Worm (Caenorhabditis elegans): ENCODE measurements around the gene lact-6.

The lact-6 gene

DNA sequence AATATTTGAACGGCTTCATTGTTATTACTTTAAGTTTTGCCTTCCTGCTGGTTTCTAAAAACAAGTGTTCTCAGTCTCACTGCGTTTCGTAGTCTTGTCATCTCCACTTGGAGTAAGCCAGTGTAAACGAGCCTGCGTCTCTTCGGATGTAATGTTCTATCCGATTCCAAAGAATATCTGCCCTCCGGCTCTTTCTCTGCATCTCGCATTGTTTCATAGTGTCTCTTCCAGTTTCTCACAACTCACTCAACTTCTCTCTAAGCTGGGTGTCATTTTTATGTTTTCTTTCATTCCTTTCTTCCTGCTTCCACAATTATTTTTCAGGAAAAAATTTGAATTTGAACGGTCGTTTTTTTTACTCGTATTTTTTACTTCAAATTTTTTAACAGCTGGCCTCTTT, 4.2 kb downstream of the lact-6 start:
- no peak for TF ChIP-seq gmeb-2 (tag; optimal IDR thresholded peaks at IDR 0.05)
- TF ChIP-seq dve-1 (tag; optimal IDR thresholded peaks at IDR 0.05), result no peak
- no peak for TF ChIP-seq hlh-8 (tag; optimal IDR thresholded peaks at IDR 0.05)
- TF ChIP-seq K09A11.1 (tag; optimal IDR thresholded peaks at IDR 0.05; ENCODE audit: insufficient read depth), result no peak
- TF ChIP-seq fax-1 (tag; optimal IDR thresholded peaks at IDR 0.05), result no peak
- TF ChIP-seq K02D7.2 (tag; optimal IDR thresholded peaks at IDR 0.05), result no peak
- no peak for TF ChIP-seq nfya-1 (tag; optimal IDR thresholded peaks at IDR 0.05)
- TF ChIP-seq fkh-6 (tag; optimal IDR thresholded peaks at IDR 0.05), result no peak
- TF ChIP-seq ceh-2 (tag; optimal IDR thresholded peaks at IDR 0.05), result no peak
- TF ChIP-seq C38D4.7 (GFP tag; optimal IDR thresholded peaks at IDR 0.05), result no peak
- TF ChIP-seq ceh-48 (tag; optimal IDR thresholded peaks at IDR 0.05), result no peak
- TF ChIP-seq ref-2 (tag; optimal IDR thresholded peaks at IDR 0.05), result no peak
- no peak for TF ChIP-seq nhr-11 (tag; optimal IDR thresholded peaks at IDR 0.05)
- TF ChIP-seq ceh-6 (GFP tag; optimal IDR thresholded peaks at IDR 0.05), result no peak
- no peak for TF ChIP-seq pat-9 (tag; optimal IDR thresholded peaks at IDR 0.05)

DNA sequence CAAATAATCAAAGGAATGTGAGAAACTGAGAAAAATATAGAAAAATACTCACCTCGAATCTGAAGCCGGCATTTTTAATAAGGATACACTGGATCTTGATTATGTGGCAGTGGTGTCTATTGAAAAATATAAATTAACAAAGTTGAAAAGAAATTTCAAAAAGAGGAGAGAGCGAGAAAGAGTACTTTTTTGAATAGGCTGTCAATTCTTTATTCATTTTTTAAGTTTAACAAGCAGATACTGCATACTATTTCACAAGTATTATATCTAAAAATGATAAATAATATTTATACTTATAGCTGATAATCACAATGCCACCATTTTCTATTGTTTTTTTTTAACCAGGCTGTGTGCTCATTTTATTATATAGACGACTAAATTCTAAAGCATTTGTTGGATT, 13.5 kb downstream of the lact-6 start, which contains the start of gene npr-26:
npr-26 (minus strand) TSS at position 101 of the 400 bp plus-strand sequence.
- TF ChIP-seq rnt-1 (tag; optimal IDR thresholded peaks at IDR 0.05), result no peak
- no peak for TF ChIP-seq ets-4 (tag; optimal IDR thresholded peaks at IDR 0.05)
- no peak for TF ChIP-seq elt-4 (tag; optimal IDR thresholded peaks at IDR 0.05)
- TF ChIP-seq C38D4.7 (GFP tag; optimal IDR thresholded peaks at IDR 0.05), result no peak

DNA sequence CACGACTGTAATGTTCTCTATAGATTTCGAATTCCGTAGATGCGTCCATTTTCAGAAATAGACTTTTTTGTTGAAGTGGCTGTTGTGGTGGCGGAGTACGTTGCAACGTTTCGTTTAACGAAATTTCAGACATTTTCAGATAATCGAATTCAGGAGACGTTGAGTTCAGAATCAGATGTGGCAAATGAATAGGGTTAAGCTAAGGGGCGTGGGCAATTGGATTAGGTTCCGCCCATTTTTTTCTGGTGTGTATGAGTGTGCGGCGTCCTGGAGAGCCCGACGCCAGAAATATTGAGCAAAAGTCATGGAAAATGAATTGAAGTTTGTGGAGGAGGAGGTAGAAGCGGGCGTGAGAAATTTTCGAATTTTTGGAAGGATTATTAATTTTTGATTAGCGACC, 17.8 kb downstream of the lact-6 start:
- TF ChIP-seq ref-2 (tag; optimal IDR thresholded peaks at IDR 0.05), result no peak
- TF ChIP-seq fkh-10 (GFP tag; optimal IDR thresholded peaks at IDR 0.05), result no peak
- TF ChIP-seq pros-1 (tag; optimal IDR thresholded peaks at IDR 0.05), result no peak
- TF ChIP-seq Y22D7AL.16 (tag; optimal IDR thresholded peaks at IDR 0.05), result no peak
- TF ChIP-seq fax-1 (tag; optimal IDR thresholded peaks at IDR 0.05), result no peak
- TF ChIP-seq K02D7.2 (tag; optimal IDR thresholded peaks at IDR 0.05), result no peak
- TF ChIP-seq pax-1 (tag; optimal IDR thresholded peaks at IDR 0.05), result no peak
- no peak for TF ChIP-seq elt-2 (tag; optimal IDR thresholded peaks at IDR 0.05)
- TF ChIP-seq eyg-1 (tag; optimal IDR thresholded peaks at IDR 0.05), result no peak
- TF ChIP-seq tbx-2 (tag; optimal IDR thresholded peaks at IDR 0.05), result no peak
- TF ChIP-seq syd-9 (tag; optimal IDR thresholded peaks at IDR 0.05), result no peak
- no peak for TF ChIP-seq pha-2 (tag; optimal IDR thresholded peaks at IDR 0.05)
- TF ChIP-seq ceh-45 (GFP tag; IDR thresholded peaks at IDR 0.05), result no peak

DNA sequence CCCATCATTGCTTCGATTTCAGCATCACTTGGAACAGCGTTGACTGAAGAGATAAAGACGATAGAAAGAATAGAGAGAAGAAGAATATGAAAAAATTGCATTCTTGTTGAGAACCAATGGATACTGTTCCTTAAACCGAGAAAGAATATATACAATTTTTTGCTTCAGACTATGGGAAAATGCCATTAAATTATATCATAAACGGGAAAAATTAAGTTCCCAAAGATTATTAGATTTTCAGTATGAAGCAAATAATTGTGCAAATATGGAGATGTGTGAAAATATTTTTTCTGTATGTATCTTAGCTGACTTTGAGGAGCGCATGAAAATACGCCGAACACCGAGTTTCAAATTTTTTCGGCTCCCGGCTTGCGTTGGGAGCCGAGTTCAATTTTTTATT, 23.7 kb downstream of the lact-6 start, which contains the start of gene T02D1.9:
T02D1.9 (minus strand) TSS at position 101 of the 400 bp plus-strand sequence.
- TF ChIP-seq ets-4 (tag; optimal IDR thresholded peaks at IDR 0.05) (no peak), pros-1 (tag; optimal IDR thresholded peaks at IDR 0.05) (no peak), ttx-3 (tag; optimal IDR thresholded peaks at IDR 0.05) (no peak), ahr-1 (tag; optimal IDR thresholded peaks at IDR 0.05) (no peak), fax-1 (tag; optimal IDR thresholded peaks at IDR 0.05) (no peak), ref-2 (tag; optimal IDR thresholded peaks at IDR 0.05) (no peak), F13H6.1 (tag; optimal IDR thresholded peaks at IDR 0.05) (no peak)

DNA sequence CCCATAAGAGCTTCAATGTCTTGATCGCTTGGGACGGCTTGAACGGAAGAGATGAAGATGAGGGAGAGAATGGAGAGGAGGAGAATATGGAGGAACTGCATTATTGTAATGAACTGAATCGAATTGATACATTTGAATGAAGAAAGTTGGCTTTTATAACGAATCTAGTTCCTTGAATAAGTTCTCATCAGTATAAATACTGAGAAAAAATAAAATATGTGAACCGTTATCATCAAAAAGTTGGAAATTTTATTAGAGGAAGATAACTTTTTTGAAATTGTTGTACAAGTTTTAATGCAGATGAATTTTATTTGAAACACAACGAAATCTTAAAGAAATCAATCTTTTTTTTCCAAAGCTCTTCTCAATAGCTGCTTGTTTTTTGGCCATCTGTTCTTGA, 24.2 kb downstream of the lact-6 start, which contains the start of gene T02D1.7:
T02D1.7 (minus strand) TSS at position 101 of the 400 bp plus-strand sequence.
- no peak for TF ChIP-seq ceh-14 (tag; optimal IDR thresholded peaks at IDR 0.05)
- TF ChIP-seq fax-1 (tag; optimal IDR thresholded peaks at IDR 0.05), result no peak
- no peak for TF ChIP-seq pax-1 (tag; optimal IDR thresholded peaks at IDR 0.05)
- TF ChIP-seq K02D7.2 (tag; optimal IDR thresholded peaks at IDR 0.05), result no peak
- TF ChIP-seq Y22D7AL.16 (tag; optimal IDR thresholded peaks at IDR 0.05), result no peak
- no peak for TF ChIP-seq pros-1 (tag; optimal IDR thresholded peaks at IDR 0.05)
- no peak for TF ChIP-seq dmd-4 (tag; optimal IDR thresholded peaks at IDR 0.05; ENCODE audit: borderline replicate concordance)
- TF ChIP-seq hlh-30 (tag; optimal IDR thresholded peaks at IDR 0.05; ENCODE audit: insufficient read depth), result no peak
- no peak for TF ChIP-seq ceh-18 (tag; optimal IDR thresholded peaks at IDR 0.05)
- no peak for TF ChIP-seq ztf-16 (tag; optimal IDR thresholded peaks at IDR 0.05)
- TF ChIP-seq madf-2 (tag; optimal IDR thresholded peaks at IDR 0.05), result no peak
- no peak for TF ChIP-seq sox-2 (GFP tag; IDR thresholded peaks at IDR 0.05)
- no peak for TF ChIP-seq ets-4 (tag; optimal IDR thresholded peaks at IDR 0.05)

Data from whole organism, late embryonic.